Worm (Caenorhabditis elegans): ENCODE results near the gene scl-5.

DNA sequence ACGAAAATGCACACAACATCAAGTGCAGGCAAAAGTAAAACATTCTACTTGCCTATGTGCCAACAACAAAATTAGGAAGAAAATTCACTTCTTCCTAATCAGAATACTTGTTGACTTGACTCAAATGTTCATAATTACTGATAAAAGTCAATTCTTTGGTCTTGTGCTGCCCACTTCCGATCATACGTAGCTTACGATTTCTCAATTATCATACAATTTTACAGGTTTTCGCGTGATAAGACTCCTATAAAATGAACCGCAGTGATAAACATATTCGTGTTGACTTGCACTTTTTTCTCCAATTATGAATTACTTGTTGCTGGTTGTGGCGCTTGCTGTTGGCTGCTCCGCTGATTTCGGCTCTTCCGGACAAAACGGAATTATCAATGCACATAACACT is 6.4 kb upstream of the scl-5 start, which contains the start of gene scl-2:
- TF ChIP-seq T23F11.4 (GFP tag; optimal IDR thresholded peaks at IDR 0.05) (no peak), unc-42 (tag; optimal IDR thresholded peaks at IDR 0.05) (no peak), ama-1 (optimal IDR thresholded peaks at IDR 0.05) (no peak), ceh-19 (GFP tag; optimal IDR thresholded peaks at IDR 0.05) (no peak), nhr-232 (tag; optimal IDR thresholded peaks at IDR 0.05) (no peak), nhr-11 (tag; optimal IDR thresholded peaks at IDR 0.05) (no peak), hlh-30 (tag; optimal IDR thresholded peaks at IDR 0.05; ENCODE audit: insufficient read depth) (no peak), elt-4 (tag; optimal IDR thresholded peaks at IDR 0.05) (no peak)
